Worm (Caenorhabditis elegans) whole organism, late embryonic: Measurements from ENCODE around the gene clc-27.

Source experiments
- C08G9.2 ChIP-seq: sonication (generic microtip); optimal IDR thresholded peaks from 2 replicates; lab custom pipeline; 2016; ENCODE audit warnings: mild to moderate bottlenecking, missing genetic modification characterization, moderate library complexity, missing compliant biosample characterization
- C38D4.7 ChIP-seq: fragments of 200-800 bp; sonication (Bioruptor generic); optimal IDR thresholded peaks from 2 replicates; lab custom pipeline; 2018; ENCODE audit warnings: mild to moderate bottlenecking, missing genetic modification characterization, moderate library complexity, missing compliant biosample characterization
- K09A11.1 ChIP-seq: sonication (generic microtip); optimal IDR thresholded peaks from 2 replicates; lab custom pipeline; 2017; ENCODE audit warnings: antibody characterized with exemption, mild to moderate bottlenecking, missing genetic modification characterization, missing compliant biosample characterization; ENCODE audit not compliant: insufficient read depth
- T23F11.4 ChIP-seq: fragments of 200-800 bp; sonication (Bioruptor generic); optimal IDR thresholded peaks from 2 replicates; lab custom pipeline; 2018; ENCODE audit warnings: mild to moderate bottlenecking, missing genetic modification characterization, missing compliant biosample characterization
- Y22D7AL.16 ChIP-seq: sonication (generic microtip); optimal IDR thresholded peaks from 2 replicates; lab custom pipeline; 2016; ENCODE audit warnings: missing genetic modification characterization, missing compliant biosample characterization
- ama-1 ChIP-seq: fragments of 150-350 bp; optimal IDR thresholded peaks from 2 replicates; lab custom pipeline; 2014
- ceh-2 ChIP-seq: sonication (generic microtip); optimal IDR thresholded peaks from 2 replicates; lab custom pipeline; 2016; ENCODE audit warnings: missing genotype, missing genetic modification characterization, missing compliant biosample characterization
- ceh-24 ChIP-seq: sonication (generic microtip); optimal IDR thresholded peaks from 2 replicates; lab custom pipeline; 2016; ENCODE audit warnings: mild to moderate bottlenecking, missing genetic modification characterization, missing compliant biosample characterization
- ceh-30 ChIP-seq: fragments of 150-350 bp; optimal IDR thresholded peaks from 2 replicates; lab custom pipeline; 2014; ENCODE audit warnings: missing biosample characterization, missing genetic modification characterization
- ceh-48 ChIP-seq: sonication (generic microtip); optimal IDR thresholded peaks from 2 replicates; lab custom pipeline; 2016; ENCODE audit warnings: missing genetic modification characterization, inconsistent platforms, missing compliant biosample characterization
- ceh-6 ChIP-seq: fragments of 200-800 bp; sonication (Bioruptor generic); optimal IDR thresholded peaks from 2 replicates; lab custom pipeline; 2018; ENCODE audit warnings: mild to moderate bottlenecking, missing genetic modification characterization, missing compliant biosample characterization
- ceh-9 ChIP-seq: sonication (generic microtip); optimal IDR thresholded peaks from 2 replicates; lab custom pipeline; 2016; ENCODE audit warnings: mild to moderate bottlenecking, missing genetic modification characterization, inconsistent platforms, missing compliant biosample characterization
- che-1 ChIP-seq: sonication (generic microtip); optimal IDR thresholded peaks from 2 replicates; lab custom pipeline; 2016; ENCODE audit warnings: mild to moderate bottlenecking, missing genetic modification characterization, missing compliant biosample characterization
- dve-1 ChIP-seq: sonication (generic microtip); optimal IDR thresholded peaks from 2 replicates; lab custom pipeline; 2017; ENCODE audit warnings: antibody characterized with exemption, mild to moderate bottlenecking, missing genetic modification characterization, missing compliant biosample characterization
- elt-2 ChIP-seq: sonication (generic microtip); optimal IDR thresholded peaks from 2 replicates; lab custom pipeline; 2016; ENCODE audit warnings: missing genetic modification reagents, missing genetic modification characterization, missing compliant biosample characterization
- ets-4 ChIP-seq: sonication (generic microtip); optimal IDR thresholded peaks from 2 replicates; lab custom pipeline; 2016; ENCODE audit warnings: missing genetic modification characterization, missing compliant biosample characterization
- eyg-1 ChIP-seq: sonication (generic microtip); optimal IDR thresholded peaks from 2 replicates; lab custom pipeline; 2016; ENCODE audit warnings: missing genotype, missing genetic modification characterization, missing compliant biosample characterization
- fax-1 ChIP-seq: sonication (generic microtip); optimal IDR thresholded peaks from 2 replicates; lab custom pipeline; 2016; ENCODE audit warnings: missing genotype, missing genetic modification characterization, missing compliant biosample characterization
- fkh-10 ChIP-seq: fragments of 150-350 bp; optimal IDR thresholded peaks from 2 replicates; lab custom pipeline; 2014; ENCODE audit warnings: missing biosample characterization, missing genetic modification reagents, missing genetic modification characterization
- hlh-13 ChIP-seq: fragments of 200-800 bp; sonication (Bioruptor generic); optimal IDR thresholded peaks from 2 replicates; lab custom pipeline; 2018; ENCODE audit warnings: mild to moderate bottlenecking, missing genetic modification characterization, missing compliant biosample characterization
- hlh-15 ChIP-seq: sonication (generic microtip); optimal IDR thresholded peaks from 2 replicates; lab custom pipeline; 2016; ENCODE audit warnings: missing genetic modification characterization, missing compliant biosample characterization
- hlh-6 ChIP-seq: sonication (generic microtip); optimal IDR thresholded peaks from 2 replicates; lab custom pipeline; 2016; ENCODE audit warnings: missing genotype, missing genetic modification characterization, missing compliant biosample characterization
- hlh-8 ChIP-seq: sonication (generic microtip); optimal IDR thresholded peaks from 2 replicates; lab custom pipeline; 2016; ENCODE audit warnings: missing genotype, missing genetic modification characterization, missing compliant biosample characterization
- lin-11 ChIP-seq: fragments of 200-800 bp; sonication (Bioruptor generic); optimal IDR thresholded peaks from 2 replicates; lab custom pipeline; 2018; ENCODE audit warnings: mild to moderate bottlenecking, missing genetic modification characterization, missing compliant biosample characterization
- npax-4 ChIP-seq: sonication (generic microtip); optimal IDR thresholded peaks from 2 replicates; lab custom pipeline; 2016; ENCODE audit warnings: missing genetic modification characterization, missing compliant biosample characterization
- pag-3 ChIP-seq: sonication (generic microtip); optimal IDR thresholded peaks from 2 replicates; lab custom pipeline; 2016; ENCODE audit warnings: missing compliant biosample characterization, missing genetic modification characterization, borderline replicate concordance
- pax-1 ChIP-seq: fragments of 150-350 bp; optimal IDR thresholded peaks from 2 replicates; lab custom pipeline; 2014; ENCODE audit warnings: missing biosample characterization, missing genetic modification characterization
- pha-2 ChIP-seq: sonication (generic microtip); optimal IDR thresholded peaks from 2 replicates; lab custom pipeline; 2017; ENCODE audit warnings: mild to moderate bottlenecking, missing genetic modification characterization, missing compliant biosample characterization
- ref-2 ChIP-seq: sonication (generic microtip); optimal IDR thresholded peaks from 2 replicates; lab custom pipeline; 2016; ENCODE audit warnings: missing genetic modification characterization, missing compliant biosample characterization
- ttx-3 ChIP-seq: sonication (generic microtip); optimal IDR thresholded peaks from 2 replicates; lab custom pipeline; 2016; ENCODE audit warnings: missing genetic modification reagents, missing genetic modification characterization, missing compliant biosample characterization
- unc-42 ChIP-seq: sonication (generic microtip); optimal IDR thresholded peaks from 2 replicates; lab custom pipeline; 2016; ENCODE audit warnings: missing genotype, missing genetic modification characterization, missing compliant biosample characterization
- unc-55 ChIP-seq: sonication (generic microtip); optimal IDR thresholded peaks from 2 replicates; lab custom pipeline; 2017; ENCODE audit warnings: missing biosample characterization, missing genetic modification reagents, missing genetic modification characterization
- ztf-16 ChIP-seq: sonication (generic microtip); optimal IDR thresholded peaks from 2 replicates; lab custom pipeline; 2017; ENCODE audit warnings: missing genetic modification characterization, missing compliant biosample characterization

The clc-27 gene

ce11 chrIII:996564-996963, 11.6 kb upstream of the clc-27 start:
- TF ChIP-seq T23F11.4 (GFP tag; lab: Kevin White, UChicago) (no peak), C08G9.2 (tag; lab: Kevin White, UChicago) (no peak), hlh-6 (tag; lab: Kevin White, UChicago) (no peak), ceh-2 (tag; lab: Kevin White, UChicago) (no peak), unc-42 (tag; lab: Kevin White, UChicago) (no peak), hlh-13 (no peak), ceh-30 (no peak), lin-11 (no peak), pag-3 (tag; lab: Kevin White, UChicago) (no peak), hlh-8 (tag; lab: Kevin White, UChicago) (no peak)

ce11 chrIII:998855-999254, 9.3 kb upstream of the clc-27 start:
- TF ChIP-seq ama-1 (lab: Kevin White, UChicago): no peak
- TF ChIP-seq ceh-48 (tag; lab: Kevin White, UChicago): peak; percentile 17

ce11 chrIII:1001297-1001696, 6.9 kb upstream of the clc-27 start, which contains the start of gene R06B10.7:
Gene R06B10.7, minus strand, starts transcription at chrIII:1001397.
- TF ChIP-seq ztf-16 (tag; lab: Kevin White, UChicago) (no peak), npax-4 (no peak), ceh-30 (no peak), hlh-8 (tag; lab: Kevin White, UChicago) (no peak), pha-2 (no peak), Y22D7AL.16 (no peak), elt-2 (tag; lab: Kevin White, UChicago) (no peak), hlh-6 (tag; lab: Kevin White, UChicago) (no peak), C08G9.2 (tag; lab: Kevin White, UChicago) (no peak), unc-55 (GFP tag; lab: Kevin White, UChicago) (no peak), unc-42 (tag; lab: Kevin White, UChicago) (no peak), fkh-10 (GFP tag; lab: Kevin White, UChicago) (no peak), ttx-3 (tag; lab: Kevin White, UChicago) (no peak), dve-1 (tag; lab: Kevin White, UChicago) (no peak)

ce11 chrIII:1002510-1002909, 5.7 kb upstream of the clc-27 start, which contains the start of gene clec-150:
Gene clec-150, plus strand, starts transcription at chrIII:1002707.
- TF ChIP-seq ceh-9 (tag; lab: Kevin White, UChicago) (no peak), elt-2 (tag; lab: Kevin White, UChicago) (peak; percentile 56), hlh-13 (no peak)

ce11 chrIII:1004464-1004863, 3.7 kb upstream of the clc-27 start:
- no peak for TF ChIP-seq che-1 (tag; lab: Kevin White, UChicago)
- no peak for TF ChIP-seq ceh-24 (tag; lab: Kevin White, UChicago)
- no peak for TF ChIP-seq ceh-6 (GFP tag; lab: Kevin White, UChicago)
- TF ChIP-seq pax-1 (tag; lab: Kevin White, UChicago): no peak
- TF ChIP-seq ref-2 (tag; lab: Kevin White, UChicago): no peak
- TF ChIP-seq eyg-1 (tag; lab: Kevin White, UChicago): no peak
- no peak for TF ChIP-seq Y22D7AL.16
- TF ChIP-seq hlh-15: no peak
- no peak for TF ChIP-seq dve-1 (tag; lab: Kevin White, UChicago)
- TF ChIP-seq C38D4.7 (GFP tag; lab: Kevin White, UChicago): no peak
- no peak for TF ChIP-seq ceh-9 (tag; lab: Kevin White, UChicago)
- TF ChIP-seq K09A11.1: no peak
- TF ChIP-seq fax-1 (tag; lab: Kevin White, UChicago): no peak
- TF ChIP-seq ets-4: no peak
